Fruit fly (Drosophila melanogaster): Measurements from ENCODE around the gene CG3402.

Gene CG3402

dm6 chr3L:634319-635015 is 18.2 kb downstream of the CG3402 start (continued):
- TF ChIP-seq CG10274 (GFP tag; optimal IDR thresholded peaks at IDR 0.05) (peak; percentile 73), CG10321 (GFP tag; IDR thresholded peaks at IDR 0.05) (peak; percentile 63), so (GFP tag; IDR thresholded peaks at IDR 0.05) (peak; percentile 89), danr (GFP tag; IDR thresholded peaks at IDR 0.05) (peak; percentile 82), B-H2 (GFP tag; optimal IDR thresholded peaks at IDR 0.05) (no peak), ssp (GFP tag; IDR thresholded peaks at IDR 0.05) (peak; percentile 81), jumu (GFP tag; optimal IDR thresholded peaks at IDR 0.05) (peak; percentile 93), CG4730 (GFP tag; IDR thresholded peaks at IDR 0.05) (peak; percentile 86), sob (GFP tag; IDR thresholded peaks at IDR 0.05) (peak; percentile 80; the same call in 1 of the 2 replicates), dm (GFP tag; optimal IDR thresholded peaks at IDR 0.05) (peak; percentile 87), nerfin-1 (tag; optimal IDR thresholded peaks at IDR 0.05) (peak; percentile 88), amos (GFP tag; IDR thresholded peaks at IDR 0.05; ENCODE audit: partially characterized antibody) (no peak), Asciz (GFP tag; optimal IDR thresholded peaks at IDR 0.05) (peak; percentile 92), Tbp (GFP tag; optimal IDR thresholded peaks at IDR 0.05) (no peak), CG10959 (GFP tag; IDR thresholded peaks at IDR 0.05) (peak; percentile 96), Usf (GFP tag; optimal IDR thresholded peaks at IDR 0.05) (peak; percentile 76), Fer3 (tag; optimal IDR thresholded peaks at IDR 0.05) (peak; percentile 79), CG4360 (GFP tag; IDR thresholded peaks at IDR 0.05) (peak; percentile 71), CG3163 (GFP tag; optimal IDR thresholded peaks at IDR 0.05) (peak; percentile 77), klu (GFP tag; IDR thresholded peaks at IDR 0.05) (peak; percentile 71), CG7786 (GFP tag; optimal IDR thresholded peaks at IDR 0.05) (peak; percentile 92), CG10366 (GFP tag; IDR thresholded peaks at IDR 0.05) (peak; percentile 91), CG15514 (GFP tag; optimal IDR thresholded peaks at IDR 0.05) (peak; percentile 38), ap (GFP tag; IDR thresholded peaks at IDR 0.05) (peak; percentile 88), CG9797 (GFP tag; optimal IDR thresholded peaks at IDR 0.05) (peak; percentile 40), tgo (GFP tag; IDR thresholded peaks at IDR 0.05) (peak; percentile 85), CG6683 (GFP tag; optimal IDR thresholded peaks at IDR 0.05) (peak; percentile 53), CG8089 (GFP tag; optimal IDR thresholded peaks at IDR 0.05) (peak; percentile 92), Dll (GFP tag; IDR thresholded peaks at IDR 0.05; ENCODE audit: partially characterized antibody) (no peak), btn (GFP tag; optimal IDR thresholded peaks at IDR 0.05) (peak; percentile 91), bab2 (GFP tag; optimal IDR thresholded peaks at IDR 0.05) (peak; percentile 92), Med (GFP tag) (peak; percentile 97), abd-A (tag; optimal IDR thresholded peaks at IDR 0.05) (no peak), CG3726 (GFP tag; IDR thresholded peaks at IDR 0.05) (peak; percentile 85; the same call in 2 of the 3 replicates), dysf (GFP tag; IDR thresholded peaks at IDR 0.05) (peak; percentile 87), ara (GFP tag; IDR thresholded peaks at IDR 0.05) (peak; percentile 95), CG13624 (GFP tag; optimal IDR thresholded peaks at IDR 0.05) (peak; percentile 82), Vsx1 (GFP tag; optimal IDR thresholded peaks at IDR 0.05) (peak; percentile 80), pzg (GFP tag; optimal IDR thresholded peaks at IDR 0.05) (no peak), toy (GFP tag; IDR thresholded peaks at IDR 0.05) (peak; percentile 26; the same call in 1 of the 2 replicates), Hr51 (GFP tag; optimal IDR thresholded peaks at IDR 0.05) (peak; percentile 79 to 91), CG10462 (GFP tag; optimal IDR thresholded peaks at IDR 0.05) (peak; percentile 87), kni (GFP tag; optimal IDR thresholded peaks at IDR 0.05) (peak; percentile 72), Antp (GFP tag; optimal IDR thresholded peaks at IDR 0.05) (peak; percentile 93), CG7745 (tag; optimal IDR thresholded peaks at IDR 0.05) (peak; percentile 71), tna (GFP tag; IDR thresholded peaks at IDR 0.05; ENCODE audit: partially characterized antibody) (no peak), Drgx (GFP tag; IDR thresholded peaks at IDR 0.05) (peak; percentile 92), stc (GFP tag; IDR thresholded peaks at IDR 0.05) (peak; percentile 91), CG17912 (GFP tag; optimal IDR thresholded peaks at IDR 0.05) (no peak), CG15601 (tag; optimal IDR thresholded peaks at IDR 0.05) (peak; percentile 94)

Data from whole organism, embryonic.